Worm (Caenorhabditis elegans) whole organism, mixed stage, embryonic: ENCODE measurements around the gene ndg-4.

ENCODE experiments used
- bed-3 ChIP-seq: fragments of 200-800 bp; sonication (Bioruptor generic); optimal IDR thresholded peaks from 3 replicates; lab custom pipeline; 2018; ENCODE audit warnings: mild to moderate bottlenecking, missing genetic modification characterization, moderate library complexity, missing compliant biosample characterization
- blmp-1 ChIP-seq: fragments of 150-350 bp; optimal IDR thresholded peaks from 2 replicates; lab custom pipeline; 2014; ENCODE audit warnings: missing biosample characterization, missing genetic modification characterization
- ces-1 ChIP-seq: fragments of 150-350 bp; optimal IDR thresholded peaks from 2 replicates; lab custom pipeline; 2014; ENCODE audit warnings: missing biosample characterization, missing genetic modification reagents, missing genetic modification characterization
- elt-1 ChIP-seq: sonication (generic microtip); optimal IDR thresholded peaks from 2 replicates; lab custom pipeline; 2017; ENCODE audit warnings: missing genetic modification characterization, mild to moderate bottlenecking, missing compliant biosample characterization, antibody characterized with exemption, moderate library complexity, borderline replicate concordance; ENCODE audit not compliant: insufficient read depth
- elt-3 ChIP-seq: fragments of 150-350 bp; optimal IDR thresholded peaks from 2 replicates; lab custom pipeline; 2014; ENCODE audit warnings: missing biosample characterization, missing genetic modification characterization
- lin-13 ChIP-seq: fragments of 150-350 bp; optimal IDR thresholded peaks from 2 replicates; lab custom pipeline; 2014; ENCODE audit warnings: missing biosample characterization, missing genetic modification characterization
- lsy-2 ChIP-seq: fragments of 150-350 bp; optimal IDR thresholded peaks from 2 replicates; lab custom pipeline; 2014; ENCODE audit warnings: missing biosample characterization, missing genetic modification characterization
- nhr-12 ChIP-seq: fragments of 150-350 bp; optimal IDR thresholded peaks from 2 replicates; lab custom pipeline; 2014; ENCODE audit warnings: missing biosample characterization, missing genetic modification characterization
- nhr-237 ChIP-seq: fragments of 150-350 bp; optimal IDR thresholded peaks from 2 replicates; lab custom pipeline; 2014; ENCODE audit warnings: missing biosample characterization, missing genetic modification characterization
- nhr-28 ChIP-seq: fragments of 150-350 bp; optimal IDR thresholded peaks from 2 replicates; lab custom pipeline; 2014; ENCODE audit warnings: missing biosample characterization, missing genetic modification characterization
- nhr-76 ChIP-seq: sonication (generic microtip); optimal IDR thresholded peaks from 2 replicates; lab custom pipeline; 2017; ENCODE audit warnings: missing biosample characterization, missing genetic modification characterization
- pha-4 ChIP-seq: fragments of 150-350 bp; optimal IDR thresholded peaks from 2 replicates; lab custom pipeline; 2018; ENCODE audit warnings: missing biosample characterization, missing genetic modification reagents, missing genetic modification characterization
- snpc-4 ChIP-seq: fragments of 150-350 bp; optimal IDR thresholded peaks from 2 replicates; lab custom pipeline; 2014; ENCODE audit warnings: missing biosample characterization, missing genetic modification characterization
- unc-39 ChIP-seq: fragments of 150-350 bp; optimal IDR thresholded peaks from 2 replicates; lab custom pipeline; 2014; ENCODE audit warnings: missing biosample characterization, missing genetic modification characterization

- no peak for TF ChIP-seq nhr-237 (tag; lab: Kevin White, UChicago)
- TF ChIP-seq elt-1: no peak
- TF ChIP-seq snpc-4 (tag; lab: Kevin White, UChicago): no peak
- TF ChIP-seq elt-3 (tag; lab: Kevin White, UChicago): no peak
- no peak for TF ChIP-seq unc-39 (tag; lab: Kevin White, UChicago)
- TF ChIP-seq ces-1 (GFP tag; lab: Kevin White, UChicago): no peak
- no peak for TF ChIP-seq nhr-28 (tag; lab: Kevin White, UChicago)
- TF ChIP-seq blmp-1 (tag; lab: Kevin White, UChicago): no peak
- no peak for TF ChIP-seq nhr-76 (tag; lab: Kevin White, UChicago)
- no peak for TF ChIP-seq lsy-2 (tag; lab: Kevin White, UChicago)
- TF ChIP-seq bed-3 (GFP tag; lab: Kevin White, UChicago): no peak
- no peak for TF ChIP-seq pha-4
- no peak for TF ChIP-seq lin-13
- TF ChIP-seq nhr-12 (tag; lab: Kevin White, UChicago): no peak
Observed at ce11 chrIII:4491164-4492144, 24.3 kb upstream of the ndg-4 start.
